Worm (Caenorhabditis elegans): ENCODE data around the gene F32D8.3.

- TF ChIP-seq sea-1 (GFP tag; conservative IDR thresholded peaks at IDR 0.05) = no peak
- TF ChIP-seq ama-1 (optimal IDR thresholded peaks at IDR 0.05) = no peak
- TF ChIP-seq hnd-1 (tag; optimal IDR thresholded peaks at IDR 0.05) = no peak
- no peak for TF ChIP-seq hmg-4 (GFP tag; optimal IDR thresholded peaks at IDR 0.05)
- TF ChIP-seq tbx-37 (GFP tag; conservative IDR thresholded peaks at IDR 0.05) = no peak
- no peak for TF ChIP-seq B0310.2 (tag; optimal IDR thresholded peaks at IDR 0.05)
- TF ChIP-seq F13C5.2 (tag; optimal IDR thresholded peaks at IDR 0.05) = no peak
- no peak for TF ChIP-seq ets-7 (tag; optimal IDR thresholded peaks at IDR 0.05)
- no peak for TF ChIP-seq scrt-1 (GFP tag; IDR thresholded peaks at IDR 0.05)
- no peak for TF ChIP-seq flt-1 (GFP tag; IDR thresholded peaks at IDR 0.05)
- no peak for TF ChIP-seq ceh-13 (GFP tag; optimal IDR thresholded peaks at IDR 0.05)
Measured at ce11 chrV:10918373-10918772, 31.7 kb downstream of the F32D8.3 start, which contains the start of gene F58B4.2.
